Worm (Caenorhabditis elegans) whole organism, mixed stage, embryonic: Measurements from ENCODE around the gene daf-6.

Experiments
- ceh-43 ChIP-seq: fragments of 200-800 bp; sonication (Bioruptor generic); optimal IDR thresholded peaks from 2 replicates; lab custom pipeline; 2018; ENCODE audit warnings: mild to moderate bottlenecking, missing genetic modification characterization, moderate library complexity, missing compliant biosample characterization
- elt-1 ChIP-seq: sonication (generic microtip); optimal IDR thresholded peaks from 2 replicates; lab custom pipeline; 2017; ENCODE audit warnings: missing genetic modification characterization, mild to moderate bottlenecking, missing compliant biosample characterization, antibody characterized with exemption, moderate library complexity, borderline replicate concordance; ENCODE audit not compliant: insufficient read depth
- elt-3 ChIP-seq: fragments of 150-350 bp; optimal IDR thresholded peaks from 2 replicates; lab custom pipeline; 2014; ENCODE audit warnings: missing biosample characterization, missing genetic modification characterization
- lsy-2 ChIP-seq: fragments of 150-350 bp; optimal IDR thresholded peaks from 2 replicates; lab custom pipeline; 2014; ENCODE audit warnings: missing biosample characterization, missing genetic modification characterization
- mab-5 ChIP-seq: fragments of 150-350 bp; optimal IDR thresholded peaks from 2 replicates; lab custom pipeline; 2014; ENCODE audit warnings: missing biosample characterization, missing genetic modification characterization
- nhr-237 ChIP-seq: fragments of 150-350 bp; optimal IDR thresholded peaks from 2 replicates; lab custom pipeline; 2014; ENCODE audit warnings: missing biosample characterization, missing genetic modification characterization
- nhr-76 ChIP-seq: sonication (generic microtip); optimal IDR thresholded peaks from 2 replicates; lab custom pipeline; 2017; ENCODE audit warnings: missing biosample characterization, missing genetic modification characterization
- pha-4 ChIP-seq: fragments of 150-350 bp; optimal IDR thresholded peaks from 2 replicates; lab custom pipeline; 2018; ENCODE audit warnings: missing biosample characterization, missing genetic modification reagents, missing genetic modification characterization
- snpc-4 ChIP-seq: fragments of 150-350 bp; optimal IDR thresholded peaks from 2 replicates; lab custom pipeline; 2014; ENCODE audit warnings: missing biosample characterization, missing genetic modification characterization
- sptf-1 ChIP-seq: sonication (generic microtip); optimal IDR thresholded peaks from 2 replicates; lab custom pipeline; 2017; ENCODE audit warnings: mild to moderate bottlenecking, missing genetic modification characterization, moderate library complexity, missing compliant biosample characterization
- unc-120 ChIP-seq: sonication (generic microtip); optimal IDR thresholded peaks from 2 replicates; lab custom pipeline; 2017; ENCODE audit warnings: missing genetic modification characterization, missing compliant biosample characterization; ENCODE audit not compliant: poor library complexity, severe bottlenecking
- unc-39 ChIP-seq: fragments of 150-350 bp; optimal IDR thresholded peaks from 2 replicates; lab custom pipeline; 2014; ENCODE audit warnings: missing biosample characterization, missing genetic modification characterization
- unc-62 ChIP-seq: fragments of 150-350 bp; optimal IDR thresholded peaks from 2 replicates; lab custom pipeline; 2014; ENCODE audit warnings: missing biosample characterization, missing genetic modification reagents, missing genetic modification characterization

ce11 chrX:14851904-14852303 lies 36.4 kb upstream of the daf-6 start:
- no peak for TF ChIP-seq unc-120 (tag; lab: Kevin White, UChicago)
- no peak for TF ChIP-seq snpc-4
- no peak for TF ChIP-seq elt-3 (tag; lab: Kevin White, UChicago)
- TF ChIP-seq nhr-76 (tag; lab: Kevin White, UChicago), result no peak
- no peak for TF ChIP-seq pha-4
- TF ChIP-seq unc-39 (tag; lab: Kevin White, UChicago), result no peak
- no peak for TF ChIP-seq unc-62 (GFP tag; lab: Kevin White, UChicago)
- TF ChIP-seq lsy-2 (tag; lab: Kevin White, UChicago), result no peak
- TF ChIP-seq ceh-43 (GFP tag; lab: Kevin White, UChicago), result no peak
- TF ChIP-seq sptf-1 (tag; lab: Kevin White, UChicago), result no peak
- no peak for TF ChIP-seq elt-1 (tag; lab: Kevin White, UChicago)
- TF ChIP-seq nhr-237 (tag; lab: Kevin White, UChicago), result no peak
- TF ChIP-seq mab-5 (tag; lab: Kevin White, UChicago), result no peak
